Worm (Caenorhabditis elegans): Measurements from ENCODE around the gene rps-30.

- TF ChIP-seq fkh-10 (GFP tag; optimal IDR thresholded peaks at IDR 0.05) (no peak), nhr-237 (tag; optimal IDR thresholded peaks at IDR 0.05) (no peak), fos-1 (tag; optimal IDR thresholded peaks at IDR 0.05) (no peak), snpc-4 (tag; optimal IDR thresholded peaks at IDR 0.05) (no peak), ztf-4 (tag; optimal IDR thresholded peaks at IDR 0.05) (no peak), C16A3.4 (tag; optimal IDR thresholded peaks at IDR 0.05) (no peak), nhr-28 (tag; optimal IDR thresholded peaks at IDR 0.05) (no peak), unc-62 (GFP tag; optimal IDR thresholded peaks at IDR 0.05) (no peak), lsy-2 (tag; optimal IDR thresholded peaks at IDR 0.05) (no peak), elt-3 (tag; optimal IDR thresholded peaks at IDR 0.05) (no peak), ztf-11 (tag; optimal IDR thresholded peaks at IDR 0.05) (no peak), nhr-77 (tag; optimal IDR thresholded peaks at IDR 0.05) (no peak), nhr-76 (tag; optimal IDR thresholded peaks at IDR 0.05) (no peak)
Observed at ce11 chrV:7777098-7777497, 720 bp downstream of the rps-30 start, which contains the start of gene C26F1.3.

All from whole organism, L1 larva.